Worm (Caenorhabditis elegans): ENCODE results near the gene egas-2.

DNA sequence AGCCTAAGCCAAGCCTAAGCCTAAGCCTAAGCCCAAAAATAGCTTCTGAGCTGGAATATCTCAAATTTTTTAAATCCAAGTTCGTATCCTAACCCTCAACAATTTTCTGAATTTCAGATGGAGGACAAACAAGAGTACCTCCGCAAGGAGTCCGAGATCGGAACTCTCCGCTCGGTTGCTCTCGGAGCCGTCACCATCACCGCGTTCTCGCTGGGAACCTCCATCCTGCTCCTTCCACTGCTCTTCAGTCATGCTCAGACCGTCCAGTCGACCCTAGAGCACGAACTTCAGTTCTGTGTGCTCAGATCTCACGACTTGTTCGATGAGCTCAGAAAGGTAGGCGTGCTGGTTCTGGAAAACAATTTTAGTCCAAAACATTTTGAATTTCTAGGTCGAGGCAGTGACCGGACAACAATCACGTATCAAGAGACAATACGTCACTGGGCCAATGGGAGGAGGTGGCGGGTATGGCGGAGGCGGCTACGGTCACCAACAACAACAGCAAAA, 11.7 kb upstream of the egas-2 start, which contains the start of gene col-42:
- no peak for TF ChIP-seq C04F5.9 (tag; optimal IDR thresholded peaks at IDR 0.05)
- TF ChIP-seq lin-13 (GFP tag; optimal IDR thresholded peaks at IDR 0.05), result no peak
- no peak for TF ChIP-seq mdl-1 (tag; optimal IDR thresholded peaks at IDR 0.05)
- no peak for TF ChIP-seq snpc-4 (tag; optimal IDR thresholded peaks at IDR 0.05)
- no peak for TF ChIP-seq elt-2 (tag; optimal IDR thresholded peaks at IDR 0.05)
- no peak for TF ChIP-seq nhr-237 (tag; optimal IDR thresholded peaks at IDR 0.05)
- TF ChIP-seq unc-86 (tag; optimal IDR thresholded peaks at IDR 0.05), result no peak
- TF ChIP-seq lsy-2 (tag; optimal IDR thresholded peaks at IDR 0.05), result no peak
- TF ChIP-seq alr-1 (tag; optimal IDR thresholded peaks at IDR 0.05; ENCODE audit: borderline replicate concordance), result no peak
- TF ChIP-seq rnt-1 (tag; optimal IDR thresholded peaks at IDR 0.05), result no peak
- no peak for TF ChIP-seq fkh-10 (GFP tag; optimal IDR thresholded peaks at IDR 0.05)
